Worm (Caenorhabditis elegans) whole organism, L1 larva: ENCODE data around the gene eif-2A.

Source experiments
- mab-9 ChIP-seq: fragments of 200-800 bp; sonication (Bioruptor generic); IDR thresholded peaks from 2 replicates; pipeline ENCODE4 v1.3.6; 2022; ENCODE audit warnings: missing genetic modification reagents, missing genetic modification characterization, missing compliant biosample characterization
- nhr-71 ChIP-seq: sonication (generic microtip); optimal IDR thresholded peaks from 2 replicates; lab custom pipeline; 2016; ENCODE audit warnings: mild to moderate bottlenecking, missing genetic modification characterization, moderate library complexity, missing compliant biosample characterization
- swsn-7 ChIP-seq: sonication (generic microtip); optimal IDR thresholded peaks from 2 replicates; lab custom pipeline; 2016; ENCODE audit warnings: missing genetic modification characterization, missing compliant biosample characterization

DNA sequence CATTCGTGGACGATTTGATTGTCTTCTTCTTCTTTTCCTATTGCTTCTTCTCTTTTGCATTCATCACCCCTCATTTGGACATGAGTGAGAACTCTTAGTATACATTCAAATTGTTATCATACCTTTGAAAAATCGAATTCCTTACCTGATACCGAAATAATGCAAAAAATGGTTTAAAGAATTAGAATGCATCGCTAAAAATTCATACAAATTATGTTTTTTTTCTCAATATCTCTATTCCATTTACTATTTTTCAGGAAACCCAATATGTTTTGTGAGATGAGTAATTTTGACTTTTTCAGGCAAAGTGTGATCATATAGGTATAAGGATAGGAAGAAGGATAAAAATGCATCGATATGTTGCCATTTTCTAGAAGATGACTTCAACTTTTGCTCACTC is 40.4 kb downstream of the eif-2A start, which contains the start of gene ZK673.11:
- TF ChIP-seq nhr-71 (tag; lab: Kevin White, UChicago) (no peak), swsn-7 (tag; lab: Kevin White, UChicago) (no peak), mab-9 (GFP tag; lab: Robert Waterston, UW) (no peak)
